Fruit fly (Drosophila melanogaster) whole organism, embryonic: ENCODE results near the gene Tsp5D.

Experiments
- Atf6 ChIP-seq: fragments of 200-800 bp; sonication (Bioruptor generic); IDR thresholded peaks from 2 replicates; pipeline ENCODE4 v1.3.6; 2022; ENCODE audit warnings: missing biosample characterization, missing genetic modification characterization
- B-H1 ChIP-seq: fragments of 200-800 bp; sonication (Bioruptor generic); IDR thresholded peaks from 3 replicates; pipeline ENCODE4 v1.3.6; 2022; ENCODE audit warnings: missing biosample characterization, missing genetic modification characterization
- CG10274 ChIP-seq: fragments of 200-800 bp; sonication (Bioruptor generic); optimal IDR thresholded peaks from 3 replicates; lab custom pipeline; 2017; ENCODE audit warnings: missing biosample characterization, mild to moderate bottlenecking, missing genetic modification characterization
- CG11696 ChIP-seq: fragments of 200-800 bp; sonication (Bioruptor generic); IDR thresholded peaks from 2 replicates; pipeline ENCODE4 v1.3.6; 2022; ENCODE audit warnings: missing biosample characterization, missing genetic modification characterization
- CG12391 ChIP-seq: fragments of 200-800 bp; sonication (Bioruptor generic); optimal IDR thresholded peaks from 3 replicates; lab custom pipeline; 2018; ENCODE audit warnings: missing biosample characterization, mild to moderate bottlenecking, missing genetic modification characterization, moderate library complexity
- CG31224 ChIP-seq: fragments of 200-800 bp; sonication (Bioruptor generic); IDR thresholded peaks from 2 replicates; pipeline ENCODE4 v1.3.6; 2022; ENCODE audit warnings: missing biosample characterization, missing genetic modification characterization
- CG4328 ChIP-seq: fragments of 200-800 bp; sonication (Bioruptor generic); optimal IDR thresholded peaks from 3 replicates; lab custom pipeline; 2017; ENCODE audit warnings: missing biosample characterization, missing genetic modification reagents, missing genetic modification characterization
- CG4360 ChIP-seq: fragments of 200-800 bp; sonication (Bioruptor generic); IDR thresholded peaks from 2 replicates; pipeline ENCODE4 v1.3.6; 2022; ENCODE audit warnings: missing biosample characterization, missing genetic modification characterization
- CG4730 ChIP-seq: fragments of 200-800 bp; sonication (Bioruptor generic); IDR thresholded peaks from 2 replicates; pipeline ENCODE4 v1.3.6; 2022; ENCODE audit warnings: missing biosample characterization, missing genetic modification characterization
- CG4854 ChIP-seq: fragments of 200-800 bp; sonication (Bioruptor generic); optimal IDR thresholded peaks from 2 replicates; lab custom pipeline; 2016; ENCODE audit warnings: missing biosample characterization, missing genetic modification characterization, inconsistent platforms
- CG5180 ChIP-seq: fragments of 200-800 bp; sonication (Bioruptor generic); optimal IDR thresholded peaks from 3 replicates; lab custom pipeline; 2017; ENCODE audit warnings: missing biosample characterization, missing genetic modification characterization, mild to moderate bottlenecking, moderate library complexity, missing genetic modification reagents
- CG6175 ChIP-seq: fragments of 200-800 bp; sonication (Bioruptor generic); IDR thresholded peaks from 3 replicates; pipeline ENCODE4 v1.3.6; 2022; ENCODE audit warnings: missing biosample characterization, missing genetic modification characterization
- CG7556 ChIP-seq: fragments of 200-800 bp; sonication (Bioruptor generic); optimal IDR thresholded peaks from 2 replicates; lab custom pipeline; 2017; ENCODE audit warnings: missing biosample characterization, mild to moderate bottlenecking, missing genetic modification characterization
- CG9437 ChIP-seq: fragments of 200-800 bp; sonication (Bioruptor generic); optimal IDR thresholded peaks from 2 replicates; lab custom pipeline; 2018; ENCODE audit warnings: missing biosample characterization, mild to moderate bottlenecking, missing genetic modification characterization
- CG9876 ChIP-seq: fragments of 200-800 bp; sonication (Bioruptor generic); optimal IDR thresholded peaks from 2 replicates; lab custom pipeline; 2016; ENCODE audit warnings: missing biosample characterization, missing genetic modification characterization
- CrebB ChIP-seq: fragments of 200-800 bp; sonication (Bioruptor generic); optimal IDR thresholded peaks from 3 replicates; lab custom pipeline; 2018; ENCODE audit warnings: missing biosample characterization, mild to moderate bottlenecking, missing genetic modification characterization
- D ChIP-seq, 2 experiments: fragments of 200-800 bp in 1 of 2; fragments of >200 bp in 1 of 2; sonication (Bioruptor generic) in 1 of 2; optimal IDR thresholded peaks; 2 replicates in 1 of 2; 3 replicates in 1 of 2; lab custom pipeline; 2017; ENCODE audit warnings: mild to moderate bottlenecking in 1 of 2, missing biosample characterization in 1 of 2, missing genetic modification characterization in 1 of 2, missing genetic modification reagents in 1 of 2
- D19A ChIP-seq: fragments of 200-800 bp; optimal IDR thresholded peaks from 3 replicates; lab custom pipeline; 2019; ENCODE audit warnings: missing biosample characterization, mild to moderate bottlenecking, missing genetic modification characterization, moderate library complexity
- Dad ChIP-seq: fragments of 200-800 bp; sonication (Bioruptor generic); optimal IDR thresholded peaks from 3 replicates; lab custom pipeline; 2016; ENCODE audit warnings: missing biosample characterization, missing genetic modification characterization
- Ets65A ChIP-seq: fragments of 200-800 bp; sonication (Bioruptor generic); peaks from one replicate; lab custom pipeline; 2016; ENCODE audit warnings: missing biosample characterization, missing genetic modification characterization
- H2.0 ChIP-seq: fragments of 200-800 bp; sonication (Bioruptor generic); IDR thresholded peaks from 2 replicates; pipeline ENCODE4 v1.3.6; 2022; ENCODE audit warnings: missing biosample characterization, missing genetic modification characterization
- Hmr ChIP-seq: fragments of 200-800 bp; sonication (Bioruptor generic); optimal IDR thresholded peaks from 3 replicates; lab custom pipeline; 2017; ENCODE audit warnings: mild to moderate bottlenecking, missing biosample characterization, missing genetic modification reagents, missing genetic modification characterization
- Kr ChIP-seq: fragments of 200-800 bp; sonication (Bioruptor generic); optimal IDR thresholded peaks from 2 replicates; lab custom pipeline; 2017; ENCODE audit warnings: missing biosample characterization, mild to moderate bottlenecking, missing genetic modification characterization
- Lhr ChIP-seq: fragments of 200-800 bp; sonication (Bioruptor generic); optimal IDR thresholded peaks from 3 replicates; lab custom pipeline; 2017; ENCODE audit warnings: mild to moderate bottlenecking, missing biosample characterization, missing genetic modification reagents, missing genetic modification characterization
- MBD-R2 ChIP-seq: fragments of 200-800 bp; sonication (Bioruptor generic); IDR thresholded peaks from 2 replicates; pipeline ENCODE4 v1.3.6; 2022; ENCODE audit warnings: missing biosample characterization, missing genetic modification characterization
- NC2α ChIP-seq: fragments of 200-800 bp; sonication (Bioruptor generic); optimal IDR thresholded peaks from 2 replicates; lab custom pipeline; 2016; ENCODE audit warnings: missing biosample characterization, missing genetic modification characterization
- NFAT ChIP-seq: fragments of 200-800 bp; sonication (Bioruptor generic); IDR thresholded peaks from 2 replicates; pipeline ENCODE4 v1.3.6; 2022; ENCODE audit warnings: missing biosample characterization, missing genetic modification characterization
- TFAM ChIP-seq: fragments of 200-800 bp; sonication (Bioruptor generic); optimal IDR thresholded peaks from 2 replicates; lab custom pipeline; 2017; ENCODE audit warnings: missing biosample characterization, missing genetic modification characterization, inconsistent platforms
- bcd ChIP-seq: fragments of 200-800 bp; sonication (Bioruptor generic); optimal IDR thresholded peaks from 2 replicates; lab custom pipeline; 2017; ENCODE audit warnings: missing biosample characterization, mild to moderate bottlenecking, missing genetic modification characterization
- bsh ChIP-seq, 2 experiments: fragments of 200-800 bp; sonication (Bioruptor generic); optimal IDR thresholded peaks; 2 replicates each; lab custom pipeline; 2017 to 2018; ENCODE audit warnings: mild to moderate bottlenecking in 2 of 2, missing biosample characterization in 2 of 2, missing genetic modification characterization in 2 of 2, moderate library complexity in 1 of 2
- cad ChIP-seq: fragments of >200 bp; optimal IDR thresholded peaks from 2 replicates; lab custom pipeline; 2017; ENCODE audit warnings: missing biosample characterization, missing genetic modification characterization
- corto ChIP-seq: fragments of 200-800 bp; sonication (Bioruptor generic); optimal IDR thresholded peaks from 2 replicates; lab custom pipeline; 2016; ENCODE audit warnings: missing biosample characterization, mild to moderate bottlenecking, missing genetic modification characterization, moderate library complexity
- dm ChIP-seq: fragments of 200-800 bp; sonication (Bioruptor generic); optimal IDR thresholded peaks from 3 replicates; lab custom pipeline; 2016; ENCODE audit warnings: missing biosample characterization, missing genetic modification characterization
- fd102C ChIP-seq: fragments of 200-800 bp; sonication (Bioruptor generic); optimal IDR thresholded peaks from 2 replicates; lab custom pipeline; 2018; ENCODE audit warnings: missing biosample characterization, mild to moderate bottlenecking, missing genetic modification characterization, moderate library complexity
- gce ChIP-seq: fragments of 200-800 bp; sonication (Bioruptor generic); IDR thresholded peaks from 3 replicates; pipeline ENCODE4 v1.3.6; 2022; ENCODE audit warnings: missing biosample characterization, missing genetic modification characterization
- gfzf ChIP-seq: fragments of 200-800 bp; sonication (Bioruptor generic); optimal IDR thresholded peaks from 2 replicates; lab custom pipeline; 2016; ENCODE audit warnings: missing biosample characterization, mild to moderate bottlenecking, missing genetic modification characterization, moderate library complexity
- gt ChIP-seq: fragments of 200-800 bp; sonication (Bioruptor generic); IDR thresholded peaks from 2 replicates; pipeline ENCODE4 v1.3.6; 2022; ENCODE audit warnings: missing biosample characterization, missing genetic modification characterization
- klu ChIP-seq: fragments of 200-800 bp; sonication (Bioruptor generic); IDR thresholded peaks from 2 replicates; pipeline ENCODE4 v1.3.6; 2022; ENCODE audit warnings: missing biosample characterization, missing genetic modification characterization
- lmd ChIP-seq: fragments of 200-800 bp; sonication (Bioruptor generic); IDR thresholded peaks from 2 replicates; pipeline ENCODE4 v1.3.6; 2022; ENCODE audit warnings: missing biosample characterization, missing genetic modification characterization
- mld ChIP-seq: fragments of 200-800 bp; sonication (Bioruptor generic); IDR thresholded peaks from 3 replicates; pipeline ENCODE4 v1.3.6; 2022; ENCODE audit warnings: missing biosample characterization, missing genetic modification characterization; ENCODE audit not compliant: partially characterized antibody
- run ChIP-seq: fragments of 200-800 bp; sonication (Bioruptor generic); optimal IDR thresholded peaks from 3 replicates; lab custom pipeline; 2018; ENCODE audit warnings: missing biosample characterization, mild to moderate bottlenecking, missing genetic modification characterization
- sima ChIP-seq: fragments of 200-800 bp; sonication (Bioruptor generic); optimal IDR thresholded peaks from 2 replicates; lab custom pipeline; 2016; ENCODE audit warnings: missing biosample characterization, missing genetic modification characterization
- sisA ChIP-seq: fragments of 200-800 bp; sonication (Bioruptor generic); IDR thresholded peaks from 2 replicates; pipeline ENCODE4 v1.3.6; 2022; ENCODE audit warnings: missing biosample characterization, missing genetic modification characterization
- tgo ChIP-seq: fragments of 200-800 bp; sonication (Bioruptor generic); IDR thresholded peaks from 3 replicates; pipeline ENCODE4 v1.3.6; 2022; ENCODE audit warnings: missing biosample characterization, missing genetic modification characterization
- unc-4 ChIP-seq: fragments of 200-800 bp; sonication (Bioruptor generic); IDR thresholded peaks from 2 replicates; pipeline ENCODE4 v1.3.6; 2022; ENCODE audit warnings: missing biosample characterization, missing genetic modification characterization; ENCODE audit not compliant: partially characterized antibody
- unpg ChIP-seq: fragments of 200-800 bp; sonication (Bioruptor generic); optimal IDR thresholded peaks from 3 replicates; lab custom pipeline; 2018; ENCODE audit warnings: missing biosample characterization, mild to moderate bottlenecking, missing genetic modification characterization, moderate library complexity
- vnd ChIP-seq: fragments of 200-800 bp; sonication (Bioruptor generic); IDR thresholded peaks from 3 replicates; pipeline ENCODE4 v1.3.6; 2022; ENCODE audit warnings: missing biosample characterization, missing genetic modification characterization; ENCODE audit not compliant: partially characterized antibody
- wor ChIP-seq: fragments of 200-800 bp; sonication (Bioruptor generic); IDR thresholded peaks from 2 replicates; pipeline ENCODE4 v1.3.6; 2022; ENCODE audit warnings: missing biosample characterization, missing genetic modification characterization
- zen ChIP-seq: fragments of 200-800 bp; sonication (Bioruptor generic); optimal IDR thresholded peaks from 3 replicates; lab custom pipeline; 2018; ENCODE audit warnings: missing biosample characterization, mild to moderate bottlenecking, missing genetic modification characterization, moderate library complexity
- zfh2 ChIP-seq: fragments of 200-800 bp; sonication (Bioruptor generic); optimal IDR thresholded peaks from 2 replicates; lab custom pipeline; 2016; ENCODE audit warnings: missing biosample characterization, missing genetic modification characterization

Gene Tsp5D

DNA sequence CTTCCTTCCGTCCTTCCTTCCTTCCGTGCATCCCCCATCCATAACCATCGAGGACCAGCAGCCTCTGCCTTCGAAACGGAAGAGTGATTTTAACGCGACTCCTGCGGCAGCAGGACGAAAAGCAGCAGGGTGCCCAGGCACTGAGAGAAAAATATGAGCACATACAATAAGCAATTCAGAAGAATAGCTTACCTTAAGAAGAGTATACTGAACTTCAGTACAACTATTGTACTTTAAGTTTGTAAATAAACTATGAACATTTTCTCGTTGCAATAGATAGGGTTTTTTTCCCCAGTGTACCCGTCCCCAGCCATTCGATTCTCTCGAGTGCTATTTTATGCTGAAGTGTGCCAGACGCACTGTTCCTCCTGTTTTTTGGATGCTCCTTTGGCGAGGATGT lies 43.0 kb downstream of the Tsp5D start (continued):
- TF ChIP-seq CG6175 (no peak), sima (GFP tag; lab: Kevin White, UChicago) (peak; percentile 20), Dad (GFP tag; lab: Kevin White, UChicago) (peak; percentile 52), CG4360 (GFP tag; lab: Robert Waterston, UW) (no peak), CG4328 (GFP tag; lab: Kevin White, UChicago) (peak; percentile 60), CG31224 (GFP tag; lab: Robert Waterston, UW) (peak; percentile 51), CG11696 (GFP tag; lab: Robert Waterston, UW) (0 out of 2 replicates have a peak, but pooled peaks have one; percentile 38), CG4854 (peak; percentile 21), CG9437 (GFP tag; lab: Kevin White, UChicago) (peak; percentile 40), B-H1 (GFP tag; lab: Robert Waterston, UW) (peak; percentile 69), unc-4 (GFP tag; lab: Robert Waterston, UW) (no peak), CG4730 (0 out of 2 replicates have a peak, but pooled peaks have one; percentile 51), gt (GFP tag; lab: Robert Waterston, UW) (0 out of 2 replicates have a peak, but pooled peaks have one; percentile 25), gce (peak; percentile 57; the same call in 1 of the 3 replicates), lmd (peak; percentile 73), NFAT (no peak), bsh (GFP tag; optimal IDR thresholded peaks at IDR 0.05; lab: Kevin White, UChicago) (peak in 1 of 2 experiments; percentile 85), cad (no peak), vnd (GFP tag; lab: Robert Waterston, UW) (no peak), tgo (GFP tag; lab: Robert Waterston, UW) (peak; percentile 72), fd102C (GFP tag; lab: Kevin White, UChicago) (peak; percentile 45), CG12391 (tag; lab: Kevin White, UChicago) (peak; percentile 81), corto (GFP tag; lab: Kevin White, UChicago) (no peak), CrebB (peak; percentile 71), NC2α (GFP tag; lab: Kevin White, UChicago) (peak; percentile 56), Hmr (GFP tag; lab: Kevin White, UChicago) (peak; percentile 76), sisA (GFP tag; lab: Robert Waterston, UW) (peak; percentile 82), Ets65A (GFP tag; lab: Kevin White, UChicago) (peak; percentile 97), dm (GFP tag; lab: Kevin White, UChicago) (peak; percentile 53), mld (no peak), bcd (peak; percentile 76), Lhr (GFP tag; lab: Kevin White, UChicago) (peak; percentile 50), unpg (peak; percentile 77), wor (GFP tag; lab: Robert Waterston, UW) (peak; percentile 56), TFAM (GFP tag; lab: Kevin White, UChicago) (peak; percentile 29), D19A (tag; lab: Kevin White, UChicago) (peak; percentile 78), gfzf (GFP tag; lab: Kevin White, UChicago) (no peak), run (peak; percentile 61), D (optimal IDR thresholded peaks at IDR 0.05; lab: Kevin White, UChicago) (no peak), D (GFP tag; optimal IDR thresholded peaks at IDR 0.05; lab: Kevin White, UChicago) (peak; percentile 85), MBD-R2 (GFP tag; lab: Robert Waterston, UW) (peak; percentile 40; the same call in 1 of the 2 replicates), CG10274 (GFP tag; lab: Kevin White, UChicago) (peak; percentile 9), Kr (GFP tag; lab: Kevin White, UChicago) (no peak), H2.0 (GFP tag; lab: Robert Waterston, UW) (peak; percentile 75), zfh2 (GFP tag; lab: Kevin White, UChicago) (no peak), Atf6 (GFP tag; lab: Robert Waterston, UW) (peak; percentile 60), CG9876 (GFP tag; lab: Kevin White, UChicago) (peak; percentile 59), CG5180 (GFP tag; lab: Kevin White, UChicago) (peak; percentile 67), klu (GFP tag; lab: Robert Waterston, UW) (0 out of 2 replicates have a peak, but pooled peaks have one; percentile 19), zen (tag; lab: Kevin White, UChicago) (peak; percentile 69), CG7556 (GFP tag; lab: Kevin White, UChicago) (peak; percentile 86)
